Worm (Caenorhabditis elegans): ENCODE measurements around the gene pdr-1.

- TF ChIP-seq him-1 (tag; optimal IDR thresholded peaks at IDR 0.05): no peak
- TF ChIP-seq W03F9.2 (tag; optimal IDR thresholded peaks at IDR 0.05): no peak
- no peak for TF ChIP-seq dao-5 (tag; optimal IDR thresholded peaks at IDR 0.05)
These were observed 36.3 kb upstream of the pdr-1 start, which contains the start of gene W06F12.3 for ce11 chrIII:13735008-13735407.
